Worm (Caenorhabditis elegans) whole organism, L2 larva: ENCODE data around the gene sma-9.

ENCODE experiments used
- C34F6.9 ChIP-seq: fragments of 150-350 bp; optimal IDR thresholded peaks from 2 replicates; lab custom pipeline; 2014; ENCODE audit warnings: missing biosample characterization, missing genetic modification characterization
- R02D3.7 ChIP-seq: fragments of 150-350 bp; optimal IDR thresholded peaks from 2 replicates; lab custom pipeline; 2014; ENCODE audit warnings: missing biosample characterization, missing genetic modification characterization
- ZK546.5 ChIP-seq: sonication (generic microtip); optimal IDR thresholded peaks from 2 replicates; lab custom pipeline; 2017; ENCODE audit warnings: missing biosample characterization, missing genetic modification characterization
- aly-2 ChIP-seq: fragments of 150-350 bp; optimal IDR thresholded peaks from 2 replicates; lab custom pipeline; 2014; ENCODE audit warnings: missing biosample characterization, missing genetic modification characterization
- ama-1 ChIP-seq: fragments of 150-350 bp; optimal IDR thresholded peaks from 2 replicates; lab custom pipeline; 2018; ENCODE audit warnings: inconsistent platforms
- blmp-1 ChIP-seq: sonication (generic microtip); optimal IDR thresholded peaks from 2 replicates; lab custom pipeline; 2017; ENCODE audit warnings: missing genetic modification characterization, mild to moderate bottlenecking, missing compliant biosample characterization, antibody characterized with exemption, moderate library complexity; ENCODE audit not compliant: insufficient read depth
- ceh-16 ChIP-seq: fragments of 150-350 bp; optimal IDR thresholded peaks from 2 replicates; lab custom pipeline; 2014; ENCODE audit warnings: missing biosample characterization, missing genetic modification characterization
- crh-2 ChIP-seq: sonication (generic microtip); optimal IDR thresholded peaks from 2 replicates; lab custom pipeline; 2017; ENCODE audit warnings: missing biosample characterization, missing genetic modification characterization
- dmd-4 ChIP-seq: sonication (generic microtip); optimal IDR thresholded peaks from 2 replicates; lab custom pipeline; 2017; ENCODE audit warnings: missing biosample characterization, missing genetic modification characterization
- egl-27 ChIP-seq: sonication (generic microtip); optimal IDR thresholded peaks from 3 replicates; lab custom pipeline; 2017; ENCODE audit warnings: missing biosample characterization, missing genetic modification reagents, missing genetic modification characterization
- elt-1 ChIP-seq: fragments of 150-350 bp; optimal IDR thresholded peaks from 2 replicates; lab custom pipeline; 2014; ENCODE audit warnings: missing biosample characterization, missing genetic modification characterization
- fos-1 ChIP-seq: fragments of 150-350 bp; optimal IDR thresholded peaks from 2 replicates; lab custom pipeline; 2014; ENCODE audit warnings: missing biosample characterization, missing genetic modification characterization
- lin-11 ChIP-seq: fragments of 150-350 bp; sonication (generic microtip); optimal IDR thresholded peaks from 2 replicates; lab custom pipeline; 2014; ENCODE audit warnings: missing biosample characterization, missing genetic modification characterization, inconsistent platforms, mixed read lengths
- lin-13 ChIP-seq: fragments of 150-350 bp; optimal IDR thresholded peaks from 2 replicates; lab custom pipeline; 2014; ENCODE audit warnings: missing biosample characterization, missing genetic modification reagents, missing genetic modification characterization
- lin-39 ChIP-seq: fragments of 150-350 bp; optimal IDR thresholded peaks from 2 replicates; lab custom pipeline; 2014; ENCODE audit warnings: missing biosample characterization, missing genetic modification reagents, missing genetic modification characterization
- lsy-2 ChIP-seq, 2 experiments: fragments of 150-350 bp in 1 of 2; sonication (generic microtip) in 1 of 2; optimal IDR thresholded peaks; 2 replicates each; lab custom pipeline; 2014 to 2017; ENCODE audit warnings: missing biosample characterization in 2 of 2, missing genetic modification characterization in 2 of 2
- mbf-1 ChIP-seq: sonication (generic microtip); optimal IDR thresholded peaks from 2 replicates; lab custom pipeline; 2017; ENCODE audit warnings: missing biosample characterization, missing genetic modification characterization
- nhr-10 ChIP-seq: sonication (generic microtip); optimal IDR thresholded peaks from 2 replicates; lab custom pipeline; 2017; ENCODE audit warnings: missing biosample characterization, missing genetic modification characterization
- nhr-11 ChIP-seq: fragments of 150-350 bp; optimal IDR thresholded peaks from 2 replicates; lab custom pipeline; 2014; ENCODE audit warnings: missing biosample characterization, missing genetic modification characterization
- nhr-12 ChIP-seq: fragments of 150-350 bp; optimal IDR thresholded peaks from 2 replicates; lab custom pipeline; 2014; ENCODE audit warnings: missing biosample characterization, missing genetic modification characterization
- nhr-129 ChIP-seq: fragments of 150-350 bp; optimal IDR thresholded peaks from 2 replicates; lab custom pipeline; 2014; ENCODE audit warnings: missing biosample characterization, missing genetic modification characterization
- nhr-21 ChIP-seq: fragments of 150-350 bp; optimal IDR thresholded peaks from 2 replicates; lab custom pipeline; 2014; ENCODE audit warnings: missing biosample characterization, missing genetic modification characterization
- nhr-23 ChIP-seq: fragments of 150-350 bp; optimal IDR thresholded peaks from 2 replicates; lab custom pipeline; 2014; ENCODE audit warnings: missing biosample characterization, missing genetic modification reagents, missing genetic modification characterization
- nhr-237 ChIP-seq: fragments of 150-350 bp; optimal IDR thresholded peaks from 2 replicates; lab custom pipeline; 2014; ENCODE audit warnings: missing biosample characterization, missing genetic modification characterization
- nhr-25 ChIP-seq: fragments of 150-350 bp; sonication (generic microtip); optimal IDR thresholded peaks from 3 replicates; lab custom pipeline; 2014; ENCODE audit warnings: missing biosample characterization, missing genetic modification characterization
- nhr-6 ChIP-seq: fragments of 150-350 bp; optimal IDR thresholded peaks from 2 replicates; lab custom pipeline; 2014; ENCODE audit warnings: missing biosample characterization, missing genetic modification characterization
- nhr-77 ChIP-seq: fragments of 150-350 bp; optimal IDR thresholded peaks from 2 replicates; lab custom pipeline; 2014; ENCODE audit warnings: missing biosample characterization, missing genetic modification characterization
- peb-1 ChIP-seq: fragments of 150-350 bp; optimal IDR thresholded peaks from 2 replicates; lab custom pipeline; 2014; ENCODE audit warnings: missing biosample characterization, missing genetic modification characterization
- sem-4 ChIP-seq: fragments of 150-350 bp; optimal IDR thresholded peaks from 2 replicates; lab custom pipeline; 2014; ENCODE audit warnings: missing biosample characterization, missing genetic modification reagents, missing genetic modification characterization
- skn-1 ChIP-seq: sonication (generic microtip); optimal IDR thresholded peaks from 2 replicates; lab custom pipeline; 2017; ENCODE audit warnings: missing biosample characterization, missing genetic modification characterization
- sma-3 ChIP-seq: sonication (generic microtip); optimal IDR thresholded peaks from 2 replicates; lab custom pipeline; 2016; ENCODE audit warnings: missing genetic modification reagents, missing genetic modification characterization, missing compliant biosample characterization
- snpc-4 ChIP-seq: fragments of 150-350 bp; optimal IDR thresholded peaks from 2 replicates; lab custom pipeline; 2014; ENCODE audit warnings: missing biosample characterization, missing genetic modification characterization
- unc-39 ChIP-seq: fragments of 150-350 bp; optimal IDR thresholded peaks from 2 replicates; lab custom pipeline; 2014; ENCODE audit warnings: missing biosample characterization, missing genetic modification characterization
- unc-55 ChIP-seq: fragments of 150-350 bp; sonication (generic microtip); optimal IDR thresholded peaks from 3 replicates; lab custom pipeline; 2014; ENCODE audit warnings: missing biosample characterization, missing genetic modification reagents, missing genetic modification characterization
- unc-62 ChIP-seq: fragments of 150-350 bp; optimal IDR thresholded peaks from 2 replicates; lab custom pipeline; 2014; ENCODE audit warnings: missing biosample characterization, missing genetic modification reagents, missing genetic modification characterization
- zag-1 ChIP-seq: fragments of 150-350 bp; optimal IDR thresholded peaks from 2 replicates; lab custom pipeline; 2014; ENCODE audit warnings: missing biosample characterization, missing genetic modification characterization
- ztf-11 ChIP-seq: sonication (generic microtip); optimal IDR thresholded peaks from 2 replicates; lab custom pipeline; 2017; ENCODE audit warnings: missing biosample characterization, missing genetic modification characterization
- ztf-4 ChIP-seq: fragments of 150-350 bp; optimal IDR thresholded peaks from 2 replicates; lab custom pipeline; 2014; ENCODE audit warnings: missing biosample characterization, missing genetic modification characterization

sma-9 gene

ce11 chrX:10731837-10732236 lies 37.2 kb upstream of the sma-9 start:
- no peak for TF ChIP-seq lsy-2 (tag; optimal IDR thresholded peaks at IDR 0.05; lab: Kevin White, UChicago)
- no peak for TF ChIP-seq nhr-6 (tag; lab: Kevin White, UChicago)
- peak; percentile 20 for TF ChIP-seq nhr-21
- TF ChIP-seq fos-1 (tag; lab: Kevin White, UChicago), result peak; percentile 4
- TF ChIP-seq lin-13, result no peak
- no peak for TF ChIP-seq ama-1 (lab: Kevin White, UChicago)
- no peak for TF ChIP-seq peb-1 (tag; lab: Kevin White, UChicago)
- TF ChIP-seq nhr-23, result no peak
- TF ChIP-seq aly-2, result no peak
- TF ChIP-seq sma-3 (GFP tag; lab: Kevin White, UChicago), result no peak
- peak; percentile 39 for TF ChIP-seq crh-2 (tag; lab: Kevin White, UChicago)
- TF ChIP-seq nhr-237 (tag; lab: Kevin White, UChicago), result no peak
- no peak for TF ChIP-seq nhr-25 (tag; lab: Kevin White, UChicago)
- TF ChIP-seq unc-62 (GFP tag; lab: Kevin White, UChicago), result no peak
- TF ChIP-seq nhr-11, result no peak
- TF ChIP-seq nhr-12 (tag; lab: Kevin White, UChicago), result no peak
- TF ChIP-seq, all 48 proteins: peak for 3

- TF ChIP-seq C34F6.9 (tag; lab: Kevin White, UChicago) (no peak), R02D3.7 (tag; lab: Kevin White, UChicago) (no peak), lin-13 (no peak), fos-1 (tag; lab: Kevin White, UChicago) (no peak), skn-1 (no peak), ztf-11 (tag; lab: Kevin White, UChicago) (no peak), nhr-23 (no peak), ama-1 (lab: Kevin White, UChicago) (no peak), zag-1 (no peak), lin-11 (no peak), nhr-11 (no peak), ceh-16 (tag; lab: Kevin White, UChicago) (no peak), ZK546.5 (tag; lab: Kevin White, UChicago) (no peak), lin-39 (tag; lab: Kevin White, UChicago) (no peak), blmp-1 (no peak), elt-1 (tag; lab: Kevin White, UChicago) (no peak), nhr-10 (tag; lab: Kevin White, UChicago) (no peak), ztf-4 (tag; lab: Kevin White, UChicago) (no peak), nhr-129 (tag; lab: Kevin White, UChicago) (no peak), egl-27 (tag; lab: Kevin White, UChicago) (no peak)
- TF ChIP-seq, all 48 proteins: peak for 0
Observed at ce11 chrX:10734026-10734425, 35.1 kb upstream of the sma-9 start, which contains the start of gene egl-36. TSS of gene egl-36 (plus strand) at chrX:10734326.

ce11 chrX:10746388-10746787 lies 22.7 kb upstream of the sma-9 start, which contains the start of gene R07A4.2:
TSS of gene R07A4.2 (minus strand) at chrX:10746488.
- no peak for TF ChIP-seq skn-1
- no peak for TF ChIP-seq lsy-2 (tag; optimal IDR thresholded peaks at IDR 0.05; lab: Kevin White, UChicago)
- TF ChIP-seq fos-1 (tag; lab: Kevin White, UChicago), result no peak
- TF ChIP-seq lin-13, result no peak
- TF ChIP-seq nhr-25 (tag; lab: Kevin White, UChicago), result no peak
- TF ChIP-seq aly-2, result no peak
- no peak for TF ChIP-seq snpc-4 (tag; lab: Kevin White, UChicago)

- TF ChIP-seq fos-1 (tag; lab: Kevin White, UChicago) (peak; percentile 55), nhr-237 (tag; lab: Kevin White, UChicago) (no peak), nhr-21 (no peak), egl-27 (tag; lab: Kevin White, UChicago) (no peak), lin-39 (tag; lab: Kevin White, UChicago) (no peak), lin-11 (no peak), sem-4 (tag; lab: Kevin White, UChicago) (no peak), sma-3 (GFP tag; lab: Kevin White, UChicago) (no peak), nhr-129 (tag; lab: Kevin White, UChicago) (peak; percentile 3), ama-1 (lab: Kevin White, UChicago) (no peak), blmp-1 (no peak), nhr-12 (tag; lab: Kevin White, UChicago) (no peak), nhr-77 (no peak), dmd-4 (tag; lab: Kevin White, UChicago) (no peak), nhr-10 (tag; lab: Kevin White, UChicago) (no peak)
Observed at ce11 chrX:10748145-10748544, 20.9 kb upstream of the sma-9 start.

ce11 chrX:10753403-10753802 lies 15.7 kb upstream of the sma-9 start, which contains the start of gene R07A4.3:
TSS of gene R07A4.3 (plus strand) at chrX:10753703.
- no peak for TF ChIP-seq mbf-1 (tag; lab: Kevin White, UChicago)
- TF ChIP-seq unc-39, result no peak
- no peak for TF ChIP-seq elt-1 (tag; lab: Kevin White, UChicago)
- no peak for TF ChIP-seq R02D3.7 (tag; lab: Kevin White, UChicago)
- TF ChIP-seq sma-3 (GFP tag; lab: Kevin White, UChicago), result no peak
- TF ChIP-seq nhr-23, result no peak
- TF ChIP-seq unc-55, result no peak
- TF ChIP-seq ZK546.5 (tag; lab: Kevin White, UChicago), result no peak
- no peak for TF ChIP-seq nhr-6 (tag; lab: Kevin White, UChicago)
- no peak for TF ChIP-seq crh-2 (tag; lab: Kevin White, UChicago)
- TF ChIP-seq aly-2, result no peak
- no peak for TF ChIP-seq blmp-1
